Fruit fly (Drosophila melanogaster) whole organism, embryonic: ENCODE results near the gene Adgf-D.
A peak's percentile ranks its signal among the peaks of the same experiment; 100 is the strongest.

Experiments used
- BtbVII ChIP-seq: fragments of 200-800 bp; sonication (Bioruptor generic); optimal IDR thresholded peaks from 3 replicates; lab custom pipeline; 2017; ENCODE audit warnings: missing biosample characterization, mild to moderate bottlenecking, missing genetic modification characterization
- C15 ChIP-seq: fragments of 200-800 bp; sonication (Bioruptor generic); IDR thresholded peaks from 3 replicates; pipeline ENCODE4 v1.3.6; 2022; ENCODE audit warnings: missing biosample characterization, missing genetic modification characterization
- CG10431 ChIP-seq: fragments of 200-800 bp; sonication (Bioruptor generic); optimal IDR thresholded peaks from 3 replicates; lab custom pipeline; 2018; ENCODE audit warnings: missing biosample characterization, mild to moderate bottlenecking, missing genetic modification characterization
- CG14667 ChIP-seq: fragments of 200-800 bp; sonication (Bioruptor generic); IDR thresholded peaks from 2 replicates; pipeline ENCODE4 v1.3.6; 2022; ENCODE audit warnings: missing biosample characterization, missing genetic modification characterization
- CG1647 ChIP-seq: fragments of 200-800 bp; sonication (Bioruptor generic); optimal IDR thresholded peaks from 3 replicates; lab custom pipeline; 2016; ENCODE audit warnings: missing biosample characterization, missing genetic modification characterization
- CG18599 ChIP-seq: fragments of 200-800 bp; sonication (Bioruptor generic); optimal IDR thresholded peaks from 3 replicates; lab custom pipeline; 2017; ENCODE audit warnings: missing biosample characterization, missing genetic modification characterization, mild to moderate bottlenecking, moderate library complexity, missing genetic modification reagents
- CG2889 ChIP-seq: fragments of 200-800 bp; sonication (Bioruptor generic); IDR thresholded peaks from 3 replicates; pipeline ENCODE4 v1.3.6; 2022; ENCODE audit warnings: missing biosample characterization, missing genetic modification characterization
- CG31388 ChIP-seq: fragments of 200-800 bp; sonication (Bioruptor generic); optimal IDR thresholded peaks from 2 replicates; lab custom pipeline; 2016; ENCODE audit warnings: missing biosample characterization, missing genetic modification characterization
- CG33213 ChIP-seq: fragments of 200-800 bp; sonication (Bioruptor generic); optimal IDR thresholded peaks from 3 replicates; lab custom pipeline; 2016; ENCODE audit warnings: missing biosample characterization, missing genetic modification characterization
- CG3838 ChIP-seq: fragments of 200-800 bp; sonication (Bioruptor generic); optimal IDR thresholded peaks from 3 replicates; lab custom pipeline; 2016; ENCODE audit warnings: missing biosample characterization, missing genetic modification characterization
- CG6175 ChIP-seq: fragments of 200-800 bp; sonication (Bioruptor generic); IDR thresholded peaks from 3 replicates; pipeline ENCODE4 v1.3.6; 2022; ENCODE audit warnings: missing biosample characterization, missing genetic modification characterization
- CG6254 ChIP-seq: fragments of 200-800 bp; sonication (Bioruptor generic); optimal IDR thresholded peaks from 3 replicates; lab custom pipeline; 2017; ENCODE audit warnings: mild to moderate bottlenecking, missing biosample characterization, missing genetic modification reagents, missing genetic modification characterization
- CG6791 ChIP-seq: fragments of 200-800 bp; sonication (Bioruptor generic); IDR thresholded peaks from 3 replicates; pipeline ENCODE4 v1.3.6; 2022; ENCODE audit warnings: missing biosample characterization, missing genetic modification characterization; ENCODE audit not compliant: partially characterized antibody
- CG7357 ChIP-seq: fragments of 200-800 bp; sonication (Bioruptor generic); IDR thresholded peaks from 3 replicates; pipeline ENCODE4 v1.3.6; 2022; ENCODE audit warnings: missing biosample characterization, missing genetic modification characterization
- CG7963 ChIP-seq: fragments of 200-800 bp; sonication (Bioruptor generic); IDR thresholded peaks from 3 replicates; pipeline ENCODE4 v1.3.6; 2022; ENCODE audit warnings: missing biosample characterization, missing genetic modification characterization; ENCODE audit not compliant: partially characterized antibody
- CG9727 ChIP-seq: fragments of 200-800 bp; sonication (Bioruptor generic); optimal IDR thresholded peaks from 3 replicates; lab custom pipeline; 2017; ENCODE audit warnings: missing biosample characterization, mild to moderate bottlenecking, missing genetic modification characterization
- CG9876 ChIP-seq: fragments of 200-800 bp; sonication (Bioruptor generic); optimal IDR thresholded peaks from 2 replicates; lab custom pipeline; 2016; ENCODE audit warnings: missing biosample characterization, missing genetic modification characterization
- D ChIP-seq, 2 experiments: fragments of 200-800 bp in 1 of 2; fragments of >200 bp in 1 of 2; sonication (Bioruptor generic) in 1 of 2; optimal IDR thresholded peaks; 2 replicates in 1 of 2; 3 replicates in 1 of 2; lab custom pipeline; 2017; ENCODE audit warnings: mild to moderate bottlenecking in 1 of 2, missing biosample characterization in 1 of 2, missing genetic modification characterization in 1 of 2, missing genetic modification reagents in 1 of 2
- Dek ChIP-seq: fragments of 200-800 bp; sonication (Bioruptor generic); optimal IDR thresholded peaks from 3 replicates; lab custom pipeline; 2019; ENCODE audit warnings: missing biosample characterization, mild to moderate bottlenecking, missing genetic modification characterization, moderate library complexity
- Dfd ChIP-seq, 2 experiments: fragments of >200 bp; optimal IDR thresholded peaks; 2 replicates each; lab custom pipeline; 2017; ENCODE audit warnings: missing biosample characterization in 2 of 2, missing genetic modification characterization in 2 of 2
- Dip3 ChIP-seq: fragments of 200-800 bp; sonication (Bioruptor generic); optimal IDR thresholded peaks from 3 replicates; lab custom pipeline; 2016; ENCODE audit warnings: missing biosample characterization, missing genetic modification characterization
- Ets97D ChIP-seq: fragments of 200-800 bp; sonication (Bioruptor generic); optimal IDR thresholded peaks from 3 replicates; lab custom pipeline; 2016; ENCODE audit warnings: missing biosample characterization, missing genetic modification characterization
- Fer1 ChIP-seq: fragments of 200-800 bp; sonication (Bioruptor generic); optimal IDR thresholded peaks from 2 replicates; lab custom pipeline; 2017; ENCODE audit warnings: missing biosample characterization, mild to moderate bottlenecking, missing genetic modification characterization
- Hmx ChIP-seq: fragments of 200-800 bp; sonication (Bioruptor generic); optimal IDR thresholded peaks from 2 replicates; lab custom pipeline; 2016; ENCODE audit warnings: missing biosample characterization, missing genetic modification characterization
- Lpt ChIP-seq: fragments of >200 bp; optimal IDR thresholded peaks from 2 replicates; lab custom pipeline; 2018; ENCODE audit warnings: missing biosample characterization, missing genetic modification characterization
- Max ChIP-seq: fragments of 200-800 bp; sonication (Bioruptor generic); optimal IDR thresholded peaks from 2 replicates; lab custom pipeline; 2016; ENCODE audit warnings: missing biosample characterization, mild to moderate bottlenecking, missing genetic modification characterization
- Mrtf ChIP-seq: fragments of 200-800 bp; sonication (Bioruptor generic); IDR thresholded peaks from 3 replicates; pipeline ENCODE4 v1.3.6; 2022; ENCODE audit warnings: missing biosample characterization, missing genetic modification characterization
- NC2α ChIP-seq: fragments of 200-800 bp; sonication (Bioruptor generic); optimal IDR thresholded peaks from 2 replicates; lab custom pipeline; 2016; ENCODE audit warnings: missing biosample characterization, missing genetic modification characterization
- Nf-YB ChIP-seq: fragments of 200-800 bp; sonication (Bioruptor generic); optimal IDR thresholded peaks from 3 replicates; lab custom pipeline; 2019; ENCODE audit warnings: missing biosample characterization, mild to moderate bottlenecking, missing genetic modification characterization, moderate library complexity
- Ravus ChIP-seq: fragments of 200-800 bp; sonication (Bioruptor generic); IDR thresholded peaks from 2 replicates; pipeline ENCODE4 v1.3.6; 2022; ENCODE audit warnings: missing biosample characterization, missing genetic modification characterization
- Sox100B ChIP-seq: fragments of 200-800 bp; sonication (Bioruptor generic); optimal IDR thresholded peaks from 3 replicates; lab custom pipeline; 2018; ENCODE audit warnings: missing biosample characterization, mild to moderate bottlenecking, missing genetic modification characterization
- Spps ChIP-seq: fragments of 200-800 bp; sonication (Bioruptor generic); optimal IDR thresholded peaks from 2 replicates; lab custom pipeline; 2018; ENCODE audit warnings: missing biosample characterization, mild to moderate bottlenecking, missing genetic modification characterization
- Sry-β ChIP-seq: fragments of 200-800 bp; sonication (Bioruptor generic); optimal IDR thresholded peaks from 2 replicates; lab custom pipeline; 2018; ENCODE audit warnings: missing biosample characterization, mild to moderate bottlenecking, missing genetic modification characterization, moderate library complexity
- Xbp1 ChIP-seq: fragments of 200-800 bp; sonication (Bioruptor generic); optimal IDR thresholded peaks from 3 replicates; lab custom pipeline; 2016; ENCODE audit warnings: missing biosample characterization, mild to moderate bottlenecking, missing genetic modification characterization
- crp ChIP-seq, 2 experiments: fragments of 200-800 bp; sonication (Bioruptor generic); optimal IDR thresholded peaks; 2 replicates in 1 of 2; 3 replicates in 1 of 2; lab custom pipeline; 2017; ENCODE audit warnings: missing biosample characterization in 2 of 2, missing genetic modification characterization in 2 of 2, mild to moderate bottlenecking in 1 of 2, moderate library complexity in 1 of 2
- da ChIP-seq: fragments of 200-800 bp; sonication (Bioruptor generic); optimal IDR thresholded peaks from 2 replicates; lab custom pipeline; 2016; ENCODE audit warnings: missing biosample characterization, missing genetic modification characterization
- esg ChIP-seq: fragments of 200-800 bp; sonication (Bioruptor generic); conservative IDR thresholded peaks from 2 replicates; pipeline ENCODE4 v1.3.6; 2022; ENCODE audit warnings: missing biosample characterization, missing genetic modification characterization
- exex ChIP-seq: fragments of 200-800 bp; sonication (Bioruptor generic); optimal IDR thresholded peaks from 4 replicates; lab custom pipeline; 2018; ENCODE audit warnings: missing biosample characterization, mild to moderate bottlenecking, missing genetic modification characterization, moderate library complexity
- her ChIP-seq: fragments of 200-800 bp; sonication (Bioruptor generic); optimal IDR thresholded peaks from 2 replicates; lab custom pipeline; 2016; ENCODE audit warnings: missing biosample characterization, missing genetic modification characterization
- hth ChIP-seq: fragments of >200 bp; optimal IDR thresholded peaks from 2 replicates; lab custom pipeline; 2017; ENCODE audit warnings: inconsistent platforms
- maf-S ChIP-seq: fragments of 200-800 bp; sonication (Bioruptor generic); optimal IDR thresholded peaks from 2 replicates; lab custom pipeline; 2016; ENCODE audit warnings: missing biosample characterization, missing genetic modification characterization
- pros ChIP-seq: fragments of 200-800 bp; sonication (Bioruptor generic); optimal IDR thresholded peaks from 3 replicates; lab custom pipeline; 2019; ENCODE audit warnings: missing biosample characterization, mild to moderate bottlenecking, missing genetic modification characterization, moderate library complexity
- repo ChIP-seq: fragments of 200-800 bp; sonication (Bioruptor generic); optimal IDR thresholded peaks from 2 replicates; lab custom pipeline; 2016; ENCODE audit warnings: missing biosample characterization, missing genetic modification characterization
- run ChIP-seq: fragments of 200-800 bp; sonication (Bioruptor generic); optimal IDR thresholded peaks from 3 replicates; lab custom pipeline; 2018; ENCODE audit warnings: missing biosample characterization, mild to moderate bottlenecking, missing genetic modification characterization
- slp2 ChIP-seq: fragments of 200-800 bp; sonication (Bioruptor generic); optimal IDR thresholded peaks from 2 replicates; lab custom pipeline; 2016; ENCODE audit warnings: missing biosample characterization, missing genetic modification characterization
- tgo ChIP-seq: fragments of 200-800 bp; sonication (Bioruptor generic); IDR thresholded peaks from 3 replicates; pipeline ENCODE4 v1.3.6; 2022; ENCODE audit warnings: missing biosample characterization, missing genetic modification characterization
- trem ChIP-seq: fragments of 200-800 bp; optimal IDR thresholded peaks from 3 replicates; lab custom pipeline; 2019; ENCODE audit warnings: missing biosample characterization, mild to moderate bottlenecking, missing genetic modification characterization, moderate library complexity
- wdn ChIP-seq: fragments of 200-800 bp; sonication (Bioruptor generic); IDR thresholded peaks from 2 replicates; pipeline ENCODE4 v1.3.6; 2022; ENCODE audit warnings: missing biosample characterization, missing genetic modification characterization
- zen ChIP-seq: fragments of 200-800 bp; sonication (Bioruptor generic); optimal IDR thresholded peaks from 3 replicates; lab custom pipeline; 2018; ENCODE audit warnings: missing biosample characterization, mild to moderate bottlenecking, missing genetic modification characterization, moderate library complexity

Adgf-D gene

dm6 chr3R:13686371-13687211, 18.6 kb downstream of the Adgf-D start, which contains the start of gene omd (continued):
- TF ChIP-seq exex (tag; lab: Kevin White, UChicago) = peak; percentile 80
- no peak for TF ChIP-seq Hmx (GFP tag; lab: Kevin White, UChicago)
- no peak for TF ChIP-seq zen (tag; lab: Kevin White, UChicago)
- TF ChIP-seq D (optimal IDR thresholded peaks at IDR 0.05; lab: Kevin White, UChicago) = no peak
- peak; percentile 66 for TF ChIP-seq D (GFP tag; optimal IDR thresholded peaks at IDR 0.05; lab: Kevin White, UChicago)
- peak; percentile 53 for TF ChIP-seq wdn (GFP tag; lab: Robert Waterston, UW)
- peak; percentile 48 for TF ChIP-seq Nf-YB (GFP tag; lab: Kevin White, UChicago)
- peak; percentile 55 for TF ChIP-seq CG33213
- peak; percentile 31 for TF ChIP-seq Max
- peak; percentile 43 for TF ChIP-seq CG9876 (GFP tag; lab: Kevin White, UChicago)
- 0 out of 3 replicates have a peak, but pooled peaks have one; percentile 10 for TF ChIP-seq C15
- TF ChIP-seq CG18599 (GFP tag; lab: Kevin White, UChicago) = peak; percentile 88
- TF ChIP-seq CG10431 (GFP tag; lab: Kevin White, UChicago) = peak; percentile 82
- no peak for TF ChIP-seq slp2 (GFP tag; lab: Kevin White, UChicago)
- peak; percentile 43; the same call in 2 of the 3 replicates for TF ChIP-seq tgo (GFP tag; lab: Robert Waterston, UW)
- no peak for TF ChIP-seq da
- no peak for TF ChIP-seq CG1647 (GFP tag; lab: Kevin White, UChicago)
- TF ChIP-seq CG31388 = no peak
- peak; percentile 70 for TF ChIP-seq Sox100B (GFP tag; lab: Kevin White, UChicago)
- TF ChIP-seq repo = peak; percentile 25
- peak; percentile 27 for TF ChIP-seq CG3838 (GFP tag; lab: Kevin White, UChicago)
- TF ChIP-seq Dip3 = no peak
- 0 out of 3 replicates have a peak, but pooled peaks have one; percentile 7 for TF ChIP-seq Mrtf (GFP tag; lab: Robert Waterston, UW)
- TF ChIP-seq Fer1 (GFP tag; lab: Kevin White, UChicago) = peak; percentile 78
- TF ChIP-seq BtbVII (GFP tag; lab: Kevin White, UChicago) = peak; percentile 95
- no peak for TF ChIP-seq CG6791 (GFP tag; lab: Robert Waterston, UW)
- TF ChIP-seq CG6254 = peak; percentile 61
- peak; percentile 56 for TF ChIP-seq maf-S (GFP tag; lab: Kevin White, UChicago)
- no peak for TF ChIP-seq Lpt
- no peak for TF ChIP-seq pros (GFP tag; lab: Kevin White, UChicago)
- no peak for TF ChIP-seq CG2889
- no peak for TF ChIP-seq Spps
- TF ChIP-seq Dek (tag; lab: Kevin White, UChicago) = peak; percentile 52
- peak; percentile 49 for TF ChIP-seq Xbp1 (GFP tag; lab: Kevin White, UChicago)
- TF ChIP-seq run (tag; lab: Kevin White, UChicago) = no peak
- TF ChIP-seq CG6175 (GFP tag; lab: Robert Waterston, UW) = no peak
- TF ChIP-seq trem (tag; lab: Kevin White, UChicago) = peak; percentile 11
- TF ChIP-seq Sry-β (GFP tag; lab: Kevin White, UChicago) = peak; percentile 32
- TF ChIP-seq esg (GFP tag; lab: Robert Waterston, UW) = no peak
- no peak for TF ChIP-seq Ets97D (GFP tag; lab: Kevin White, UChicago)
- TF ChIP-seq NC2α (GFP tag; lab: Kevin White, UChicago) = no peak
- no peak for TF ChIP-seq hth (lab: Kevin White, UChicago)
- TF ChIP-seq CG7963 (GFP tag; lab: Robert Waterston, UW) = no peak
- TF ChIP-seq Dfd (GFP tag; optimal IDR thresholded peaks at IDR 0.05; lab: Kevin White, UChicago) = no peak
- peak; percentile 70 for TF ChIP-seq her (GFP tag; lab: Kevin White, UChicago)
- no peak; the same call in 1 of the 2 replicates for TF ChIP-seq Ravus
- TF ChIP-seq CG9727 (GFP tag; lab: Kevin White, UChicago) = peak; percentile 76
- TF ChIP-seq CG14667 (GFP tag; lab: Robert Waterston, UW) = no peak
- no peak for TF ChIP-seq CG7357 (GFP tag; lab: Robert Waterston, UW)
- peak in 1 of 2 experiments; percentile 7 for TF ChIP-seq crp (GFP tag; optimal IDR thresholded peaks at IDR 0.05; lab: Kevin White, UChicago)
